Worm (Caenorhabditis elegans) whole organism, L4 larva: ENCODE measurements around the gene ins-7.

Experiments used
- T20F7.1 ChIP-seq: fragments of 200-800 bp; sonication (Bioruptor generic); optimal IDR thresholded peaks from 2 replicates; lab custom pipeline; 2018; ENCODE audit warnings: mild to moderate bottlenecking, missing genetic modification characterization, missing compliant biosample characterization
- T26A8.4 ChIP-seq: fragments of 200-800 bp; sonication (Bioruptor generic); IDR thresholded peaks from 2 replicates; pipeline ENCODE4 v1.3.6; 2022; ENCODE audit warnings: missing genetic modification characterization, missing compliant biosample characterization
- aha-1 ChIP-seq: fragments of 150-350 bp; peaks from one replicate; lab custom pipeline; 2014; ENCODE audit warnings: missing biosample characterization, missing genetic modification characterization
- ceh-44 ChIP-seq: fragments of 200-800 bp; sonication (Bioruptor generic); IDR thresholded peaks from 2 replicates; pipeline ENCODE4 v1.3.6; 2022; ENCODE audit warnings: missing genetic modification reagents, missing genetic modification characterization, missing compliant biosample characterization
- ces-1 ChIP-seq: fragments of 150-350 bp; sonication (generic microtip); optimal IDR thresholded peaks from 4 replicates; lab custom pipeline; 2014; ENCODE audit warnings: missing biosample characterization, missing genetic modification reagents, missing genetic modification characterization
- cey-2 ChIP-seq: sonication (generic microtip); optimal IDR thresholded peaks from 3 replicates; lab custom pipeline; 2017; ENCODE audit warnings: missing genetic modification characterization, mild to moderate bottlenecking, missing compliant biosample characterization, antibody characterized with exemption, borderline replicate concordance; ENCODE audit not compliant: insufficient read depth
- ctbp-1 ChIP-seq: fragments of 200-800 bp; sonication (Bioruptor generic); IDR thresholded peaks from 2 replicates; pipeline ENCODE4 v1.3.6; 2022; ENCODE audit warnings: missing genetic modification reagents, missing genetic modification characterization, missing compliant biosample characterization
- daf-16 ChIP-seq, 3 experiments: sonication (generic microtip); optimal IDR thresholded peaks; 2 replicates each; lab custom pipeline; 2016 to 2017; ENCODE audit warnings: missing genetic modification characterization in 3 of 3, missing genetic modification reagents in 3 of 3, mild to moderate bottlenecking in 2 of 3, missing compliant biosample characterization in 2 of 3, missing biosample characterization in 1 of 3, moderate library complexity in 1 of 3
- dmd-6 ChIP-seq: fragments of 200-800 bp; sonication (Bioruptor generic); IDR thresholded peaks from 2 replicates; pipeline ENCODE4 v1.3.6; 2022; ENCODE audit warnings: missing genetic modification reagents, missing genetic modification characterization, missing compliant biosample characterization
- dve-1 ChIP-seq: sonication (generic microtip); optimal IDR thresholded peaks from 2 replicates; lab custom pipeline; 2017; ENCODE audit warnings: antibody characterized with exemption, mild to moderate bottlenecking, missing genetic modification characterization, missing compliant biosample characterization; ENCODE audit not compliant: insufficient read depth
- fkh-10 ChIP-seq: fragments of 150-350 bp; optimal IDR thresholded peaks from 2 replicates; lab custom pipeline; 2014; ENCODE audit warnings: missing biosample characterization, missing genetic modification reagents, missing genetic modification characterization
- fos-1 ChIP-seq: fragments of 150-350 bp; optimal IDR thresholded peaks from 2 replicates; lab custom pipeline; 2014; ENCODE audit warnings: missing biosample characterization, missing genetic modification characterization
- hif-1 ChIP-seq, 2 experiments: sonication (generic microtip); optimal IDR thresholded peaks; 2 replicates each; lab custom pipeline; 2016 to 2017; ENCODE audit warnings: missing compliant biosample characterization in 2 of 2, missing genetic modification characterization in 2 of 2, missing genetic modification reagents in 2 of 2, missing genotype in 2 of 2, mild to moderate bottlenecking in 1 of 2
- hlh-11 ChIP-seq: fragments of 200-800 bp; sonication (Bioruptor generic); optimal IDR thresholded peaks from 2 replicates; lab custom pipeline; 2018; ENCODE audit warnings: mild to moderate bottlenecking, missing genetic modification characterization, missing compliant biosample characterization
- hlh-30 ChIP-seq: sonication (generic microtip); optimal IDR thresholded peaks from 2 replicates; lab custom pipeline; 2017; ENCODE audit warnings: antibody characterized with exemption, mild to moderate bottlenecking, missing genetic modification characterization, missing compliant biosample characterization; ENCODE audit not compliant: insufficient read depth
- jun-1 ChIP-seq: fragments of 150-350 bp; optimal IDR thresholded peaks from 2 replicates; lab custom pipeline; 2014; ENCODE audit warnings: missing biosample characterization, missing genetic modification reagents, missing genetic modification characterization
- lsy-2 ChIP-seq, 2 experiments: fragments of 150-350 bp in 1 of 2; sonication (generic microtip) in 1 of 2; optimal IDR thresholded peaks; 2 replicates each; lab custom pipeline; 2014 to 2017; ENCODE audit warnings: missing biosample characterization in 2 of 2, missing genetic modification characterization in 2 of 2
- madf-9 ChIP-seq: fragments of 200-800 bp; sonication (Bioruptor generic); conservative IDR thresholded peaks from 2 replicates; pipeline ENCODE4 v1.3.6; 2022; ENCODE audit warnings: missing genetic modification reagents, missing genetic modification characterization, missing compliant biosample characterization
- mdl-1 ChIP-seq, 2 experiments: fragments of 150-350 bp in 1 of 2; sonication (generic microtip) in 1 of 2; optimal IDR thresholded peaks; 2 replicates each; lab custom pipeline; 2014 to 2017; ENCODE audit warnings: missing biosample characterization in 2 of 2, missing genetic modification characterization in 2 of 2
- mep-1 ChIP-seq: fragments of 150-350 bp; sonication (generic microtip); optimal IDR thresholded peaks from 3 replicates; lab custom pipeline; 2014; ENCODE audit warnings: missing biosample characterization, missing genetic modification characterization
- nhr-10 ChIP-seq: fragments of 150-350 bp; optimal IDR thresholded peaks from 2 replicates; lab custom pipeline; 2014; ENCODE audit warnings: missing biosample characterization, missing genetic modification characterization
- nhr-111 ChIP-seq: fragments of 200-800 bp; sonication (Bioruptor generic); optimal IDR thresholded peaks from 2 replicates; lab custom pipeline; 2018; ENCODE audit warnings: mild to moderate bottlenecking, missing genetic modification characterization, missing compliant biosample characterization
- nhr-28 ChIP-seq: fragments of 150-350 bp; optimal IDR thresholded peaks from 2 replicates; lab custom pipeline; 2014; ENCODE audit warnings: missing biosample characterization, missing genetic modification characterization
- nhr-76 ChIP-seq: fragments of 150-350 bp; optimal IDR thresholded peaks from 2 replicates; lab custom pipeline; 2014; ENCODE audit warnings: missing biosample characterization, missing genetic modification characterization
- nhr-77 ChIP-seq: fragments of 150-350 bp; optimal IDR thresholded peaks from 2 replicates; lab custom pipeline; 2014; ENCODE audit warnings: missing biosample characterization, missing genetic modification characterization
- rbr-2 ChIP-seq: sonication (generic microtip); optimal IDR thresholded peaks from 2 replicates; lab custom pipeline; 2016; ENCODE audit warnings: missing genotype, missing genetic modification characterization, missing compliant biosample characterization
- skn-1 ChIP-seq: fragments of 150-350 bp; optimal IDR thresholded peaks from 2 replicates; lab custom pipeline; 2014; ENCODE audit warnings: missing biosample characterization, missing genetic modification characterization
- snpc-1.2 ChIP-seq: fragments of 200-800 bp; sonication (Bioruptor generic); IDR thresholded peaks from 2 replicates; pipeline ENCODE4 v1.3.6; 2022; ENCODE audit warnings: missing genetic modification reagents, missing genetic modification characterization, missing compliant biosample characterization
- snpc-4 ChIP-seq: fragments of 150-350 bp; optimal IDR thresholded peaks from 2 replicates; lab custom pipeline; 2014; ENCODE audit warnings: missing biosample characterization, missing genetic modification characterization
- spr-3 ChIP-seq: fragments of 200-800 bp; sonication (Bioruptor generic); optimal IDR thresholded peaks from 2 replicates; lab custom pipeline; 2018; ENCODE audit warnings: mild to moderate bottlenecking, missing genetic modification characterization, missing compliant biosample characterization
- unc-39 ChIP-seq: sonication (generic microtip); optimal IDR thresholded peaks from 2 replicates; lab custom pipeline; 2017; ENCODE audit warnings: missing biosample characterization, missing genetic modification characterization
- unc-62 ChIP-seq, 3 experiments: fragments of 150-350 bp in 1 of 3; sonication (generic microtip); optimal IDR thresholded peaks in 2 of 3; peaks in 1 of 3; 1 replicate in 1 of 3; 2 replicates in 2 of 3; lab custom pipeline; 2014 to 2017; ENCODE audit warnings: missing biosample characterization in 3 of 3, missing genetic modification characterization in 3 of 3, missing genetic modification reagents in 3 of 3, missing genotype in 1 of 3
- zag-1 ChIP-seq: fragments of 150-350 bp; optimal IDR thresholded peaks from 2 replicates; lab custom pipeline; 2014; ENCODE audit warnings: missing biosample characterization, missing genetic modification characterization
- zip-11 ChIP-seq: fragments of 200-800 bp; sonication (Bioruptor generic); IDR thresholded peaks from 2 replicates; pipeline ENCODE4 v1.3.6; 2022; ENCODE audit warnings: missing genetic modification characterization, missing compliant biosample characterization

Gene ins-7

ce11 chrIV:9668103-9668672 lies 14.5 kb downstream of the ins-7 start:
- TF ChIP-seq mep-1 (tag; lab: Kevin White, UChicago) (peak; percentile 19), ces-1 (GFP tag; lab: Kevin White, UChicago) (no peak), madf-9 (GFP tag; lab: Robert Waterston, UW) (no peak), rbr-2 (tag; lab: Kevin White, UChicago) (no peak), T26A8.4 (GFP tag; lab: Robert Waterston, UW) (no peak), unc-39 (no peak), dmd-6 (peak; percentile 57), unc-62 (GFP tag; optimal IDR thresholded peaks at IDR 0.05 in 1 of 2; lab: Kevin White, UChicago) (peak in 1 of 2 experiments; percentile 83), unc-62 (tag; optimal IDR thresholded peaks at IDR 0.05; lab: Kevin White, UChicago) (no peak), nhr-76 (no peak), nhr-111 (no peak), nhr-28 (tag; lab: Kevin White, UChicago) (peak; percentile 61), hif-1 (tag; optimal IDR thresholded peaks at IDR 0.05; lab: Kevin White, UChicago) (no peak), fkh-10 (GFP tag; lab: Kevin White, UChicago) (no peak), hlh-11 (peak; percentile 61), cey-2 (no peak), nhr-77 (tag; lab: Kevin White, UChicago) (peak; percentile 13), hlh-30 (tag; lab: Kevin White, UChicago) (peak; percentile 65), zip-11 (GFP tag; lab: Robert Waterston, UW) (no peak), snpc-4 (tag; lab: Kevin White, UChicago) (no peak), daf-16 (GFP tag; optimal IDR thresholded peaks at IDR 0.05; lab: Kevin White, UChicago) (no peak), daf-16 (tag; optimal IDR thresholded peaks at IDR 0.05; lab: Kevin White, UChicago) (peak; percentile 94), lsy-2 (tag; optimal IDR thresholded peaks at IDR 0.05; lab: Kevin White, UChicago) (peak in 1 of 2 experiments; percentile 20), ceh-44 (no peak), mdl-1 (tag; optimal IDR thresholded peaks at IDR 0.05; lab: Kevin White, UChicago) (peak in 1 of 2 experiments; percentile 38), dve-1 (tag; lab: Kevin White, UChicago) (peak; percentile 83), jun-1 (tag; lab: Kevin White, UChicago) (no peak)

DNA sequence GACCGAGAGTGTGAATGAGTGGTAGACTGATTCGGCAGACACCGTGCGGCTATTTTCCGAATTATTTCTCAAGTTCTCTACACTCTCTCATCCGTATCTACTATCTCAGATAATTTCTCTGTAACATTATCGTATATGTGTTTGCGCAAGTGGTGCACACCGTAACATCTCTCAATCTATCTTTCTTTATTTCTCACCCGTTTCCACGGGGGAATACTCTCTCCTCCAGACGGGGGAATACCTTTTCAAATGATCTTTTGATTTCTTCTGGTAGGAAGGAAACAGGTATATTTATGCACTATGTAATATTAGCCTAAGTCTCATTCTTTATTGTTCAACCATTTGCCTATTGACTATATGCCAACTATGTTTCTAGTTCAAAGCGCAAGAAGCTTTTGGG lies 15.6 kb downstream of the ins-7 start:
- TF ChIP-seq nhr-10, result peak; percentile 28
- peak; percentile 81 for TF ChIP-seq aha-1 (tag; lab: Kevin White, UChicago)
- no peak for TF ChIP-seq dve-1 (tag; lab: Kevin White, UChicago)
- TF ChIP-seq, all 104 proteins: peak for 2

DNA sequence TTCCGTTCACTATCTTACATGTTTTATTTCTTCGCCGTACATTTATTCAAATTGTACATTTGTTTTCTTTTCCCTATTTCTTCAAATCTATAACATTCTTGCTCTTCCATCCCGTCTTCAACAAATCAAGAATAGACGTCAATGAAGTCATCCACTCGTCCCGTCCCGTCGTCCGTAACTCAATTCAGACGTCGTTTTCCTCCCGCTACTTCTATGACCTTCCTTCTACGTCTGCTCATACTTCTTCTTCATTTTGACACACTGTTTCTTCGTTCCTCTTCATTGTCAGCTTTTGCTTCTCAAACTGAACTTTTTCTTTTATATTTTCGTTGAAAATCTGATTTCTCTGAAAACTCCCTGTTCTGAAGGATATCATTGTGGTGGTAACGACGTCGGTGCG lies 22.6 kb downstream of the ins-7 start:
- TF ChIP-seq ctbp-1 (peak; percentile 9; the same call in 1 of the 2 replicates), daf-16 (GFP tag; optimal IDR thresholded peaks at IDR 0.05; lab: Kevin White, UChicago) (no peak), daf-16 (tag; optimal IDR thresholded peaks at IDR 0.05; lab: Kevin White, UChicago) (no peak), snpc-1.2 (GFP tag; lab: Robert Waterston, UW) (no peak), lsy-2 (tag; optimal IDR thresholded peaks at IDR 0.05; lab: Kevin White, UChicago) (no peak), zag-1 (tag; lab: Kevin White, UChicago) (no peak), spr-3 (GFP tag; lab: Kevin White, UChicago) (no peak), T20F7.1 (GFP tag; lab: Kevin White, UChicago) (no peak), hlh-11 (no peak), aha-1 (tag; lab: Kevin White, UChicago) (peak; percentile 5), fkh-10 (GFP tag; lab: Kevin White, UChicago) (peak; percentile 73), fos-1 (tag; lab: Kevin White, UChicago) (no peak), skn-1 (tag; lab: Kevin White, UChicago) (no peak), unc-62 (GFP tag; optimal IDR thresholded peaks at IDR 0.05 in 1 of 2; lab: Kevin White, UChicago) (peak in 1 of 2 experiments; percentile 20), unc-62 (tag; optimal IDR thresholded peaks at IDR 0.05; lab: Kevin White, UChicago) (no peak)
